Worm (Caenorhabditis elegans) whole organism, midembryonic: ENCODE measurements around the gene srsx-30.

Experiments used
- T22C8.4 ChIP-seq: fragments of 200-800 bp; sonication (Bioruptor generic); IDR thresholded peaks from 2 replicates; pipeline ENCODE4 v1.3.6; 2022; ENCODE audit warnings: missing genetic modification characterization, missing compliant biosample characterization
- cog-1 ChIP-seq: sonication (generic microtip); optimal IDR thresholded peaks from 2 replicates; lab custom pipeline; 2016; ENCODE audit warnings: missing genetic modification characterization, missing compliant biosample characterization
- flt-1 ChIP-seq: fragments of 200-800 bp; sonication (Bioruptor generic); IDR thresholded peaks from 2 replicates; pipeline ENCODE4 v1.3.6; 2022; ENCODE audit warnings: missing genetic modification characterization, missing compliant biosample characterization
- klf-2 ChIP-seq: fragments of 200-800 bp; sonication (Bioruptor generic); conservative IDR thresholded peaks from 2 replicates; pipeline ENCODE4 v1.3.6; 2022; ENCODE audit warnings: missing genetic modification reagents, missing genetic modification characterization, missing compliant biosample characterization
- ref-1 ChIP-seq: fragments of 200-800 bp; sonication (Bioruptor generic); conservative IDR thresholded peaks from 2 replicates; pipeline ENCODE4 v1.3.6; 2022; ENCODE audit warnings: missing genetic modification reagents, missing genetic modification characterization, missing compliant biosample characterization
- tab-1 ChIP-seq: fragments of 200-800 bp; sonication (Bioruptor generic); IDR thresholded peaks from 2 replicates; pipeline ENCODE4 v1.3.6; 2022; ENCODE audit warnings: missing genetic modification characterization, missing compliant biosample characterization
- ztf-29 ChIP-seq: fragments of 200-800 bp; sonication (Bioruptor generic); IDR thresholded peaks from 2 replicates; pipeline ENCODE4 v1.3.6; 2022; ENCODE audit warnings: missing genetic modification reagents, missing genetic modification characterization, missing compliant biosample characterization

DNA sequence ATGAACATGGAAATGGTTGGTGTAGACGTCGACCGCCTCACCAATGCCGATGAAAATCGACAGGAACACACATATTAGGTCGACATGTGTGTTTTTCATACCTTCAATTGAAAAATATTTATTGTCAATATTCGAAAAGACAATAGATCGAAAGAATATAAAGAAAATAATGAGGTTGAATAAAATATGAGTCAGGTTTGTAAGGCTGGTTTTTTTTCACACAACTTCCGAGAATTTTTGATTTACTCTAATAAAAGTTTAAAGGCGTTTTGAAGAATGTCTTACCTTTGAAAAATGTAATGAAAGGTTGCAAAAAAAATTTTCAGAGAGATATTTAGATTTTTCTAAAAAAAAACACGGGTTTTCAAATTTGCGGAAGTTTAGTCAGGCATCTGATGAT lies 15.0 kb downstream of the srsx-30 start, which contains the start of gene egl-3:
- TF ChIP-seq klf-2 (no peak), flt-1 (GFP tag; lab: Robert Waterston, UW) (no peak), ztf-29 (GFP tag; lab: Robert Waterston, UW) (no peak), ref-1 (GFP tag; lab: Robert Waterston, UW) (no peak), tab-1 (GFP tag; lab: Robert Waterston, UW) (no peak), T22C8.4 (GFP tag; lab: Robert Waterston, UW) (no peak), cog-1 (tag; lab: Kevin White, UChicago) (no peak)
